Worm (Caenorhabditis elegans) whole organism, L4 larva: ENCODE results near the gene T15B12.2.
A peak's percentile ranks its signal among the peaks of the same experiment; 100 is the strongest.

Experiments used
- Y105C5A.15 ChIP-seq: fragments of 200-800 bp; sonication (Bioruptor generic); IDR thresholded peaks from 2 replicates; pipeline ENCODE4 v1.3.6; 2022; ENCODE audit warnings: missing genetic modification characterization, missing compliant biosample characterization
- aly-2 ChIP-seq: sonication (generic microtip); optimal IDR thresholded peaks from 2 replicates; lab custom pipeline; 2018; ENCODE audit warnings: missing biosample characterization, missing genetic modification characterization
- fkh-10 ChIP-seq: fragments of 150-350 bp; optimal IDR thresholded peaks from 2 replicates; lab custom pipeline; 2014; ENCODE audit warnings: missing biosample characterization, missing genetic modification reagents, missing genetic modification characterization
- hlh-30 ChIP-seq: sonication (generic microtip); optimal IDR thresholded peaks from 2 replicates; lab custom pipeline; 2017; ENCODE audit warnings: antibody characterized with exemption, mild to moderate bottlenecking, missing genetic modification characterization, missing compliant biosample characterization; ENCODE audit not compliant: insufficient read depth
- lin-13 ChIP-seq: fragments of 150-350 bp; optimal IDR thresholded peaks from 2 replicates; lab custom pipeline; 2014; ENCODE audit warnings: missing biosample characterization, missing genetic modification reagents, missing genetic modification characterization
- lin-15B ChIP-seq: fragments of 150-350 bp; sonication (generic microtip); optimal IDR thresholded peaks from 3 replicates; lab custom pipeline; 2014; ENCODE audit warnings: missing biosample characterization, missing genetic modification characterization
- mxl-2 ChIP-seq: fragments of 200-800 bp; sonication (Bioruptor generic); conservative IDR thresholded peaks from 2 replicates; pipeline ENCODE4 v1.3.6; 2022; ENCODE audit warnings: missing genetic modification reagents, missing genetic modification characterization, missing compliant biosample characterization
- unc-62 ChIP-seq, 3 experiments: fragments of 150-350 bp in 1 of 3; sonication (generic microtip); optimal IDR thresholded peaks in 2 of 3; peaks in 1 of 3; 1 replicate in 1 of 3; 2 replicates in 2 of 3; lab custom pipeline; 2014 to 2017; ENCODE audit warnings: missing biosample characterization in 3 of 3, missing genetic modification characterization in 3 of 3, missing genetic modification reagents in 3 of 3, missing genotype in 1 of 3

DNA sequence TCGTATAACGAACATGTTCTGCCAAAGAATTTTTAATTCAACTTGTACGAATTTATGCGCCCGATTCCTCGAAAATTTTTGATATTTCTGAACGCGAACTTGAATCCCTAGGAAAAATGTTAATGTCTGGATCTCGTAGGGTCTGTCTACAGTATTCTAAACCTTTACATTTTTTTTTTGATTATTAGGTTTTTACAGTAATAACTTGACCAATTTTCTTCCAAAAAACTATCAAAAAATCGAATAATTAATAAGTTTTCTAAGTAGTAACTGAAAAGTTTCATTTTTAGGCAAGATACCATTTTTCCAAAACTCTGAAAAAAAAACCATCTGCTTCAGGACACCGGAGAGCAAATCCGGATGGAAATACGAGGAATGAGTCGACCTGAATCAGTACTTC lies 7.4 kb downstream of the T15B12.2 start:
- TF ChIP-seq lin-15B (tag; lab: Kevin White, UChicago) = no peak
- no peak for TF ChIP-seq fkh-10 (GFP tag; lab: Kevin White, UChicago)
- TF ChIP-seq aly-2 = no peak
- TF ChIP-seq mxl-2 (GFP tag; lab: Robert Waterston, UW) = no peak
- no peak for TF ChIP-seq hlh-30 (tag; lab: Kevin White, UChicago)
- TF ChIP-seq Y105C5A.15 (GFP tag; lab: Robert Waterston, UW) = no peak
- peak in 1 of 2 experiments; percentile 92 for TF ChIP-seq unc-62 (GFP tag; optimal IDR thresholded peaks at IDR 0.05 in 1 of 2; lab: Kevin White, UChicago)
- no peak for TF ChIP-seq unc-62 (tag; optimal IDR thresholded peaks at IDR 0.05; lab: Kevin White, UChicago)
- TF ChIP-seq lin-13 (GFP tag; lab: Kevin White, UChicago) = no peak
